Worm (Caenorhabditis elegans) whole organism, mixed stage, embryonic: ENCODE results near the gene M163.7.

Experiments used
- blmp-1 ChIP-seq: fragments of 150-350 bp; optimal IDR thresholded peaks from 2 replicates; lab custom pipeline; 2014; ENCODE audit warnings: missing biosample characterization, missing genetic modification characterization
- ceh-39 ChIP-seq: fragments of 150-350 bp; optimal IDR thresholded peaks from 2 replicates; lab custom pipeline; 2014; ENCODE audit warnings: missing biosample characterization, missing genetic modification characterization
- drap-1 ChIP-seq: fragments of 200-800 bp; sonication (Bioruptor generic); optimal IDR thresholded peaks from 3 replicates; lab custom pipeline; 2018; ENCODE audit warnings: mild to moderate bottlenecking, missing genetic modification characterization, missing compliant biosample characterization
- elt-1 ChIP-seq: sonication (generic microtip); optimal IDR thresholded peaks from 2 replicates; lab custom pipeline; 2017; ENCODE audit warnings: missing genetic modification characterization, mild to moderate bottlenecking, missing compliant biosample characterization, antibody characterized with exemption, moderate library complexity, borderline replicate concordance; ENCODE audit not compliant: insufficient read depth
- ham-2 ChIP-seq: fragments of 200-800 bp; sonication (Bioruptor generic); optimal IDR thresholded peaks from 2 replicates; lab custom pipeline; 2018; ENCODE audit warnings: mild to moderate bottlenecking, missing genetic modification characterization, missing compliant biosample characterization
- lsy-2 ChIP-seq: fragments of 150-350 bp; optimal IDR thresholded peaks from 2 replicates; lab custom pipeline; 2014; ENCODE audit warnings: missing biosample characterization, missing genetic modification characterization
- mep-1 ChIP-seq: fragments of 150-350 bp; optimal IDR thresholded peaks from 2 replicates; lab custom pipeline; 2017; ENCODE audit warnings: missing biosample characterization, missing genetic modification reagents, missing genetic modification characterization, inconsistent platforms
- nhr-2 ChIP-seq: fragments of 150-350 bp; optimal IDR thresholded peaks from 2 replicates; lab custom pipeline; 2014; ENCODE audit warnings: missing biosample characterization, missing genetic modification characterization
- nhr-237 ChIP-seq: fragments of 150-350 bp; optimal IDR thresholded peaks from 2 replicates; lab custom pipeline; 2014; ENCODE audit warnings: missing biosample characterization, missing genetic modification characterization
- nhr-28 ChIP-seq: fragments of 150-350 bp; optimal IDR thresholded peaks from 2 replicates; lab custom pipeline; 2014; ENCODE audit warnings: missing biosample characterization, missing genetic modification characterization
- tbx-8 ChIP-seq: fragments of 200-800 bp; sonication (Bioruptor generic); optimal IDR thresholded peaks from 2 replicates; lab custom pipeline; 2018; ENCODE audit warnings: mild to moderate bottlenecking, missing genetic modification characterization, moderate library complexity, missing compliant biosample characterization
- unc-39 ChIP-seq: fragments of 150-350 bp; optimal IDR thresholded peaks from 2 replicates; lab custom pipeline; 2014; ENCODE audit warnings: missing biosample characterization, missing genetic modification characterization
- zip-8 ChIP-seq: fragments of 150-350 bp; optimal IDR thresholded peaks from 2 replicates; lab custom pipeline; 2014; ENCODE audit warnings: missing biosample characterization, missing genetic modification characterization

- TF ChIP-seq nhr-28 (tag; lab: Kevin White, UChicago) = no peak
- no peak for TF ChIP-seq ceh-39 (tag; lab: Kevin White, UChicago)
- no peak for TF ChIP-seq zip-8 (tag; lab: Kevin White, UChicago)
- no peak for TF ChIP-seq tbx-8 (GFP tag; lab: Kevin White, UChicago)
- TF ChIP-seq drap-1 (GFP tag; lab: Kevin White, UChicago) = no peak
- TF ChIP-seq blmp-1 = no peak
- no peak for TF ChIP-seq nhr-237 (tag; lab: Kevin White, UChicago)
- TF ChIP-seq unc-39 (tag; lab: Kevin White, UChicago) = no peak
- TF ChIP-seq lsy-2 (tag; lab: Kevin White, UChicago) = no peak
- TF ChIP-seq ham-2 = no peak
- no peak for TF ChIP-seq elt-1 (tag; lab: Kevin White, UChicago)
- TF ChIP-seq nhr-2 (tag; lab: Kevin White, UChicago) = peak; percentile 46
- no peak for TF ChIP-seq mep-1 (tag; lab: Kevin White, UChicago)
Observed at ce11 chrX:14503282-14503681, 38.7 kb downstream of the M163.7 start.
